Fruit fly (Drosophila melanogaster): Measurements from ENCODE around the gene fid.

The fid gene

dm6 chr3R:26011542-26011941 is 41.7 kb downstream of the fid start (continued):
- TF ChIP-seq unpg (GFP tag; optimal IDR thresholded peaks at IDR 0.05): peak; percentile 36
- TF ChIP-seq CG9876 (GFP tag; optimal IDR thresholded peaks at IDR 0.05): no peak
- no peak for TF ChIP-seq pb (GFP tag; optimal IDR thresholded peaks at IDR 0.05)
- peak; percentile 9 for TF ChIP-seq sug (tag; optimal IDR thresholded peaks at IDR 0.05)
- no peak for TF ChIP-seq CG4424 (GFP tag; optimal IDR thresholded peaks at IDR 0.05)
- TF ChIP-seq caup (GFP tag; optimal IDR thresholded peaks at IDR 0.05; ENCODE audit: severe bottlenecking): peak; percentile 39
- peak; percentile 7 for TF ChIP-seq mirr (GFP tag; optimal IDR thresholded peaks at IDR 0.05)
- peak; percentile 52 for TF ChIP-seq CG15011 (GFP tag; optimal IDR thresholded peaks at IDR 0.05)
- TF ChIP-seq dysf (GFP tag; IDR thresholded peaks at IDR 0.05): no peak
- TF ChIP-seq CG15479 (GFP tag; optimal IDR thresholded peaks at IDR 0.05): no peak
- no peak for TF ChIP-seq CG18011 (GFP tag; optimal IDR thresholded peaks at IDR 0.05)
- peak; percentile 15 for TF ChIP-seq Side (GFP tag; optimal IDR thresholded peaks at IDR 0.05)
- TF ChIP-seq CG15696 (tag; optimal IDR thresholded peaks at IDR 0.05): peak; percentile 82
- TF ChIP-seq MTF-1 (GFP tag; optimal IDR thresholded peaks at IDR 0.05; ENCODE audit: borderline replicate concordance): peak; percentile 61
- peak; percentile 11 for TF ChIP-seq CG11504 (tag; optimal IDR thresholded peaks at IDR 0.05)
- TF ChIP-seq Kr (GFP tag; optimal IDR thresholded peaks at IDR 0.05): peak; percentile 80
- no peak for TF ChIP-seq Nf-YA (GFP tag; IDR thresholded peaks at IDR 0.05)
- TF ChIP-seq Xrp1 (GFP tag; IDR thresholded peaks at IDR 0.05): peak; percentile 43; the same call in 1 of the 2 replicates
- TF ChIP-seq Nf-YB (GFP tag; optimal IDR thresholded peaks at IDR 0.05): peak; percentile 20
- TF ChIP-seq Dfd (GFP tag; optimal IDR thresholded peaks at IDR 0.05): no peak
- TF ChIP-seq CG17359 (tag; optimal IDR thresholded peaks at IDR 0.05): peak; percentile 43
- TF ChIP-seq ap (GFP tag; IDR thresholded peaks at IDR 0.05): no peak
- peak; percentile 64 for TF ChIP-seq odd (GFP tag; optimal IDR thresholded peaks at IDR 0.05)
- no peak for TF ChIP-seq Lpt (GFP tag; optimal IDR thresholded peaks at IDR 0.05)
- TF ChIP-seq wek (GFP tag; optimal IDR thresholded peaks at IDR 0.05): peak; percentile 62
- no peak for TF ChIP-seq CG6854 (GFP tag; optimal IDR thresholded peaks at IDR 0.05)
- peak; percentile 52 for TF ChIP-seq gcm (GFP tag; optimal IDR thresholded peaks at IDR 0.05)
- no peak for TF ChIP-seq sr (GFP tag; IDR thresholded peaks at IDR 0.05)
- peak; percentile 52 for TF ChIP-seq CG18262 (tag; optimal IDR thresholded peaks at IDR 0.05)
- TF ChIP-seq CG13424 (tag; optimal IDR thresholded peaks at IDR 0.05): peak; percentile 26
- peak; percentile 15 for TF ChIP-seq CG17912 (GFP tag; optimal IDR thresholded peaks at IDR 0.05)
- peak; percentile 73 for TF ChIP-seq z (GFP tag; IDR thresholded peaks at IDR 0.05)
- TF ChIP-seq CG8388 (GFP tag; optimal IDR thresholded peaks at IDR 0.05): no peak
- peak; percentile 63 for TF ChIP-seq sd (tag; optimal IDR thresholded peaks at IDR 0.05)
- peak; percentile 23 for TF ChIP-seq gem (tag; optimal IDR thresholded peaks at IDR 0.05)
- peak; percentile 18 for TF ChIP-seq CG1529 (GFP tag; optimal IDR thresholded peaks at IDR 0.05)
- peak; percentile 40 for TF ChIP-seq PHDP (tag; optimal IDR thresholded peaks at IDR 0.05)
- TF ChIP-seq CG4820 (GFP tag; optimal IDR thresholded peaks at IDR 0.05): no peak
- peak; percentile 87 for TF ChIP-seq CG2199 (GFP tag; IDR thresholded peaks at IDR 0.05)
- peak in 1 of 2 experiments; percentile 48 for TF ChIP-seq bsh (GFP tag; optimal IDR thresholded peaks at IDR 0.05)
- no peak for TF ChIP-seq Atf-2 (GFP tag; optimal IDR thresholded peaks at IDR 0.05)
- TF ChIP-seq fd3F (GFP tag; optimal IDR thresholded peaks at IDR 0.05): no peak
- TF ChIP-seq CG7963 (GFP tag; IDR thresholded peaks at IDR 0.05; ENCODE audit: partially characterized antibody): no peak
- no peak for TF ChIP-seq NC2α (GFP tag; optimal IDR thresholded peaks at IDR 0.05)
- TF ChIP-seq gce (GFP tag; IDR thresholded peaks at IDR 0.05): no peak
- TF ChIP-seq sens (GFP tag): peak; percentile 75
- 0 out of 3 replicates have a peak, but pooled peaks have one; percentile 17 for TF ChIP-seq CG11695 (GFP tag; IDR thresholded peaks at IDR 0.05)
- TF ChIP-seq HLH3B (GFP tag; IDR thresholded peaks at IDR 0.05): no peak
- TF ChIP-seq CG11398 (GFP tag; optimal IDR thresholded peaks at IDR 0.05): peak; percentile 44
- no peak for TF ChIP-seq tna (GFP tag; IDR thresholded peaks at IDR 0.05; ENCODE audit: partially characterized antibody)
